Fruit fly (Drosophila melanogaster) whole organism, prepupa: ENCODE data around the gene Hr4.
A peak's percentile ranks its signal among the peaks of the same experiment; 100 is the strongest.

ENCODE experiments used
- Blimp-1 ChIP-seq: fragments of 200-800 bp; sonication (Bioruptor generic); optimal IDR thresholded peaks from 3 replicates; lab custom pipeline; 2017; ENCODE audit warnings: missing biosample characterization, missing genetic modification characterization, mild to moderate bottlenecking, moderate library complexity, missing genetic modification reagents
- CG10631 ChIP-seq: fragments of 200-800 bp; sonication (Bioruptor generic); optimal IDR thresholded peaks from 2 replicates; lab custom pipeline; 2016; ENCODE audit warnings: missing biosample characterization, missing genetic modification characterization
- CG10669 ChIP-seq: fragments of 200-800 bp; sonication (Bioruptor generic); optimal IDR thresholded peaks from 3 replicates; lab custom pipeline; 2018; ENCODE audit warnings: missing biosample characterization, mild to moderate bottlenecking, missing genetic modification characterization, moderate library complexity
- CG11294 ChIP-seq: fragments of 200-800 bp; sonication (Bioruptor generic); IDR thresholded peaks from 2 replicates; pipeline ENCODE4 v1.3.6; 2022; ENCODE audit warnings: missing biosample characterization, missing genetic modification characterization
- CG11762 ChIP-seq: fragments of 200-800 bp; sonication (Bioruptor generic); optimal IDR thresholded peaks from 3 replicates; lab custom pipeline; 2016; ENCODE audit warnings: missing biosample characterization, missing genetic modification characterization; ENCODE audit not compliant: insufficient read depth
- CG11902 ChIP-seq: fragments of 200-800 bp; sonication (Bioruptor generic); optimal IDR thresholded peaks from 3 replicates; lab custom pipeline; 2016; ENCODE audit warnings: missing biosample characterization, missing genetic modification characterization
- CG1621 ChIP-seq: fragments of 200-800 bp; sonication (Bioruptor generic); optimal IDR thresholded peaks from 3 replicates; lab custom pipeline; 2018; ENCODE audit warnings: missing biosample characterization, mild to moderate bottlenecking, missing genetic modification characterization
- CG16779 ChIP-seq: fragments of 200-800 bp; sonication (Bioruptor generic); optimal IDR thresholded peaks from 3 replicates; lab custom pipeline; 2017; ENCODE audit warnings: missing biosample characterization, mild to moderate bottlenecking, missing genetic modification characterization
- CG3032 ChIP-seq: fragments of 200-800 bp; optimal IDR thresholded peaks from 2 replicates; lab custom pipeline; 2019; ENCODE audit warnings: missing biosample characterization, mild to moderate bottlenecking, missing genetic modification characterization, moderate library complexity
- CG31627 ChIP-seq: fragments of 200-800 bp; sonication (Bioruptor generic); optimal IDR thresholded peaks from 3 replicates; lab custom pipeline; 2016; ENCODE audit warnings: missing biosample characterization, missing genetic modification characterization
- CG34406 ChIP-seq: fragments of 200-800 bp; sonication (Bioruptor generic); optimal IDR thresholded peaks from 3 replicates; lab custom pipeline; 2016; ENCODE audit warnings: missing biosample characterization, missing genetic modification characterization
- CG4318 ChIP-seq: fragments of 200-800 bp; sonication (Bioruptor generic); optimal IDR thresholded peaks from 3 replicates; lab custom pipeline; 2017; ENCODE audit warnings: missing biosample characterization, mild to moderate bottlenecking, missing genetic modification characterization
- CG6163 ChIP-seq: fragments of 200-800 bp; sonication (Bioruptor generic); IDR thresholded peaks from 3 replicates; pipeline ENCODE4 v1.3.6; 2022; ENCODE audit warnings: missing biosample characterization, missing genetic modification characterization
- CG6276 ChIP-seq: fragments of 200-800 bp; sonication (Bioruptor generic); optimal IDR thresholded peaks from 2 replicates; lab custom pipeline; 2017; ENCODE audit warnings: missing biosample characterization, mild to moderate bottlenecking, missing genetic modification characterization
- CG6792 ChIP-seq: fragments of 200-800 bp; sonication (Bioruptor generic); optimal IDR thresholded peaks from 3 replicates; lab custom pipeline; 2016; ENCODE audit warnings: missing biosample characterization, missing genetic modification characterization
- CG6854 ChIP-seq: fragments of 200-800 bp; sonication (Bioruptor generic); optimal IDR thresholded peaks from 2 replicates; lab custom pipeline; 2017; ENCODE audit warnings: missing biosample characterization, mild to moderate bottlenecking, missing genetic modification characterization
- CG7368 ChIP-seq: fragments of 200-800 bp; sonication (Bioruptor generic); optimal IDR thresholded peaks from 3 replicates; lab custom pipeline; 2016; ENCODE audit warnings: missing biosample characterization, missing genetic modification characterization
- CG8119 ChIP-seq: fragments of 200-800 bp; sonication (Bioruptor generic); IDR thresholded peaks from 3 replicates; pipeline ENCODE4 v1.3.6; 2022; ENCODE audit warnings: missing biosample characterization, missing genetic modification characterization
- CG8319 ChIP-seq: fragments of 200-800 bp; sonication (Bioruptor generic); optimal IDR thresholded peaks from 3 replicates; lab custom pipeline; 2016; ENCODE audit warnings: missing biosample characterization, missing genetic modification characterization
- CG8632 ChIP-seq: fragments of 200-800 bp; sonication (Bioruptor generic); optimal IDR thresholded peaks from 3 replicates; lab custom pipeline; 2016; ENCODE audit warnings: missing biosample characterization, missing genetic modification characterization
- CG9139 ChIP-seq: fragments of 200-800 bp; sonication (Bioruptor generic); optimal IDR thresholded peaks from 3 replicates; lab custom pipeline; 2017; ENCODE audit warnings: missing biosample characterization, mild to moderate bottlenecking, missing genetic modification characterization
- Eip75B ChIP-seq: fragments of 200-800 bp; sonication (Bioruptor generic); optimal IDR thresholded peaks from 3 replicates; lab custom pipeline; 2016; ENCODE audit warnings: missing biosample characterization, missing genetic modification characterization
- Eip78C ChIP-seq: fragments of 200-800 bp; sonication (Bioruptor generic); peaks from one replicate; lab custom pipeline; 2016; ENCODE audit warnings: missing biosample characterization, missing genetic modification characterization
- Eip93F ChIP-seq: fragments of 200-800 bp; sonication (Bioruptor generic); optimal IDR thresholded peaks from 2 replicates; lab custom pipeline; 2016; ENCODE audit warnings: missing biosample characterization, mild to moderate bottlenecking, missing genetic modification characterization
- Ets21C ChIP-seq: fragments of 200-800 bp; sonication (Bioruptor generic); optimal IDR thresholded peaks from 3 replicates; lab custom pipeline; 2016; ENCODE audit warnings: missing biosample characterization, missing genetic modification characterization
- Ets96B ChIP-seq: fragments of 200-800 bp; optimal IDR thresholded peaks from 2 replicates; lab custom pipeline; 2019; ENCODE audit warnings: missing biosample characterization, mild to moderate bottlenecking, missing genetic modification characterization, moderate library complexity
- Gug ChIP-seq: fragments of 200-800 bp; sonication (Bioruptor generic); IDR thresholded peaks from 2 replicates; pipeline ENCODE4 v1.3.6; 2022; ENCODE audit warnings: missing biosample characterization, missing genetic modification characterization
- Hr38 ChIP-seq: sonication (Bioruptor generic); optimal IDR thresholded peaks from 2 replicates; lab custom pipeline; 2016; ENCODE audit warnings: missing biosample characterization, missing genetic modification characterization
- Hr4 ChIP-seq: fragments of 200-800 bp; sonication (Bioruptor generic); optimal IDR thresholded peaks from 3 replicates; lab custom pipeline; 2016; ENCODE audit warnings: missing biosample characterization, missing genetic modification characterization
- Lpt ChIP-seq: fragments of 200-800 bp; sonication (Bioruptor generic); optimal IDR thresholded peaks from 3 replicates; lab custom pipeline; 2016; ENCODE audit warnings: missing biosample characterization, missing genetic modification characterization
- Met ChIP-seq: fragments of 200-800 bp; sonication (Bioruptor generic); optimal IDR thresholded peaks from 3 replicates; lab custom pipeline; 2016; ENCODE audit warnings: missing biosample characterization, missing genetic modification characterization
- Smox ChIP-seq: fragments of 200-800 bp; sonication (Bioruptor generic); optimal IDR thresholded peaks from 3 replicates; lab custom pipeline; 2016; ENCODE audit warnings: missing biosample characterization, missing genetic modification characterization
- Sox102F ChIP-seq: fragments of 200-800 bp; sonication (Bioruptor generic); optimal IDR thresholded peaks from 2 replicates; lab custom pipeline; 2016; ENCODE audit warnings: missing biosample characterization, mild to moderate bottlenecking, missing genetic modification characterization
- Sox14 ChIP-seq: fragments of 200-800 bp; sonication (Bioruptor generic); optimal IDR thresholded peaks from 3 replicates; lab custom pipeline; 2016; ENCODE audit warnings: missing biosample characterization, missing genetic modification characterization
- Sox15 ChIP-seq: fragments of 200-800 bp; sonication (Bioruptor generic); optimal IDR thresholded peaks from 3 replicates; lab custom pipeline; 2016; ENCODE audit warnings: missing biosample characterization, missing genetic modification characterization
- achi ChIP-seq: fragments of 200-800 bp; sonication (Bioruptor generic); optimal IDR thresholded peaks from 3 replicates; lab custom pipeline; 2016; ENCODE audit warnings: missing biosample characterization, missing genetic modification characterization
- acj6 ChIP-seq: fragments of 200-800 bp; sonication (Bioruptor generic); optimal IDR thresholded peaks from 3 replicates; lab custom pipeline; 2016; ENCODE audit warnings: missing biosample characterization, missing genetic modification characterization
- dac ChIP-seq: fragments of 200-800 bp; sonication (Bioruptor generic); optimal IDR thresholded peaks from 2 replicates; lab custom pipeline; 2017; ENCODE audit warnings: missing biosample characterization, mild to moderate bottlenecking, missing genetic modification characterization
- dsx ChIP-seq: fragments of 200-800 bp; optimal IDR thresholded peaks from 3 replicates; lab custom pipeline; 2019; ENCODE audit warnings: missing biosample characterization, mild to moderate bottlenecking, missing genetic modification characterization, moderate library complexity; ENCODE audit not compliant: poor library complexity, severe bottlenecking
- esn ChIP-seq: fragments of 200-800 bp; sonication (Bioruptor generic); optimal IDR thresholded peaks from 2 replicates; lab custom pipeline; 2016; ENCODE audit warnings: missing biosample characterization, mild to moderate bottlenecking, missing genetic modification characterization, moderate library complexity
- fd59A ChIP-seq: fragments of 200-800 bp; sonication (Bioruptor generic); optimal IDR thresholded peaks from 2 replicates; lab custom pipeline; 2017; ENCODE audit warnings: missing biosample characterization, mild to moderate bottlenecking, missing genetic modification characterization, missing genetic modification reagents
- fd85E ChIP-seq: fragments of 200-800 bp; sonication (Bioruptor generic); optimal IDR thresholded peaks from 3 replicates; lab custom pipeline; 2016; ENCODE audit warnings: missing biosample characterization, missing genetic modification characterization
- lz ChIP-seq: fragments of 200-800 bp; sonication (Bioruptor generic); optimal IDR thresholded peaks from 3 replicates; lab custom pipeline; 2016; ENCODE audit warnings: missing biosample characterization, missing genetic modification characterization
- net ChIP-seq: fragments of 200-800 bp; sonication (Bioruptor generic); optimal IDR thresholded peaks from 3 replicates; lab custom pipeline; 2016; ENCODE audit warnings: missing biosample characterization, missing genetic modification characterization
- pdm3 ChIP-seq: fragments of 200-800 bp; sonication (Bioruptor generic); optimal IDR thresholded peaks from 3 replicates; lab custom pipeline; 2016; ENCODE audit warnings: missing biosample characterization, missing genetic modification characterization
- salr ChIP-seq, 2 experiments: fragments of 200-800 bp; sonication (Bioruptor generic); optimal IDR thresholded peaks; 3 replicates each; lab custom pipeline; 2016 to 2018; ENCODE audit warnings: missing biosample characterization in 2 of 2, missing genetic modification characterization in 2 of 2, mild to moderate bottlenecking in 1 of 2
- spab ChIP-seq: fragments of 200-800 bp; sonication (Bioruptor generic); optimal IDR thresholded peaks from 2 replicates; lab custom pipeline; 2017; ENCODE audit warnings: missing biosample characterization, mild to moderate bottlenecking, missing genetic modification characterization, missing genetic modification reagents
- ss ChIP-seq, 2 experiments: fragments of 200-800 bp; sonication (Bioruptor generic); optimal IDR thresholded peaks; 2 replicates in 1 of 2; 3 replicates in 1 of 2; lab custom pipeline; 2017 to 2018; ENCODE audit warnings: mild to moderate bottlenecking in 2 of 2, missing biosample characterization in 2 of 2, missing genetic modification characterization in 2 of 2, moderate library complexity in 1 of 2
- svp ChIP-seq: fragments of 200-800 bp; sonication (Bioruptor generic); peaks from one replicate; lab custom pipeline; 2016; ENCODE audit warnings: missing biosample characterization, missing genetic modification characterization
- topi ChIP-seq: fragments of 200-800 bp; sonication (Bioruptor generic); optimal IDR thresholded peaks from 3 replicates; lab custom pipeline; 2016; ENCODE audit warnings: missing biosample characterization, missing genetic modification characterization

Gene Hr4

dm6 chrX:2011288-2012120, 69.8 kb downstream of the Hr4 start:
- TF ChIP-seq Blimp-1 (GFP tag; lab: Kevin White, UChicago) (no peak), Smox (GFP tag; lab: Kevin White, UChicago) (peak; percentile 58), Hr38 (no peak), esn (GFP tag; lab: Kevin White, UChicago) (peak; percentile 68), Met (GFP tag; lab: Kevin White, UChicago) (peak; percentile 51), CG6792 (GFP tag; lab: Kevin White, UChicago) (peak; percentile 14), CG6276 (peak; percentile 54), CG10669 (GFP tag; lab: Kevin White, UChicago) (peak; percentile 45), CG16779 (tag; lab: Kevin White, UChicago) (no peak), pdm3 (peak; percentile 42), CG8119 (GFP tag; lab: Robert Waterston, UW) (peak; percentile 50; the same call in 2 of the 3 replicates), Eip93F (no peak), dac (GFP tag; lab: Kevin White, UChicago) (no peak), CG11762 (GFP tag; lab: Kevin White, UChicago) (peak; percentile 21), CG8319 (GFP tag; lab: Kevin White, UChicago) (no peak), CG9139 (GFP tag; lab: Kevin White, UChicago) (no peak), achi (GFP tag; lab: Kevin White, UChicago) (peak; percentile 50), fd85E (GFP tag; lab: Kevin White, UChicago) (no peak), net (GFP tag; lab: Kevin White, UChicago) (peak; percentile 41), CG6163 (GFP tag; lab: Robert Waterston, UW) (peak; percentile 80), Ets21C (GFP tag; lab: Kevin White, UChicago) (peak; percentile 2), lz (GFP tag; lab: Kevin White, UChicago) (peak; percentile 42), Sox14 (peak; percentile 27), Sox102F (peak; percentile 59), CG11294 (no peak), CG3032 (tag; lab: Kevin White, UChicago) (peak; percentile 15), Hr4 (GFP tag; lab: Kevin White, UChicago) (peak; percentile 79), dsx (peak; percentile 19), CG6854 (GFP tag; lab: Kevin White, UChicago) (no peak), spab (peak; percentile 46), Ets96B (tag; lab: Kevin White, UChicago) (peak; percentile 40), fd59A (GFP tag; lab: Kevin White, UChicago) (no peak), Eip75B (no peak), CG8632 (GFP tag; lab: Kevin White, UChicago) (peak; percentile 60), CG11902 (peak; percentile 24), CG34406 (GFP tag; lab: Kevin White, UChicago) (peak; percentile 60), topi (peak; percentile 37), salr (GFP tag; optimal IDR thresholded peaks at IDR 0.05; lab: Kevin White, UChicago) (peak; percentile 3 to 72), CG1621 (tag; lab: Kevin White, UChicago) (no peak), Sox15 (GFP tag; lab: Kevin White, UChicago) (peak; percentile 31), Gug (peak; percentile 39; the same call in 1 of the 2 replicates), ss (GFP tag; optimal IDR thresholded peaks at IDR 0.05; lab: Kevin White, UChicago) (no peak), Eip78C (GFP tag; lab: Kevin White, UChicago) (peak; percentile 84), acj6 (GFP tag; lab: Kevin White, UChicago) (peak; percentile 57), CG31627 (GFP tag; lab: Kevin White, UChicago) (peak; percentile 23), CG4318 (GFP tag; lab: Kevin White, UChicago) (no peak), CG7368 (GFP tag; lab: Kevin White, UChicago) (peak; percentile 1), CG10631 (GFP tag; lab: Kevin White, UChicago) (peak; percentile 60), svp (peak; percentile 72), Lpt (GFP tag; lab: Kevin White, UChicago) (peak; percentile 10)
